Worm (Caenorhabditis elegans) whole organism, L4 larva: ENCODE measurements around the gene F57H12.5.

Source experiments
- D1046.2 ChIP-seq: fragments of 200-800 bp; sonication (Bioruptor generic); IDR thresholded peaks from 2 replicates; pipeline ENCODE4 v1.3.6; 2022; ENCODE audit warnings: missing genetic modification characterization, missing compliant biosample characterization
- F10B5.3 ChIP-seq: sonication (generic microtip); optimal IDR thresholded peaks from 2 replicates; lab custom pipeline; 2016; ENCODE audit warnings: mild to moderate bottlenecking, missing genetic modification characterization, missing compliant biosample characterization
- F49E8.2 ChIP-seq: sonication (generic microtip); optimal IDR thresholded peaks from 2 replicates; lab custom pipeline; 2016; ENCODE audit warnings: missing compliant biosample characterization, mild to moderate bottlenecking, missing genetic modification characterization, borderline replicate concordance
- T20F7.1 ChIP-seq: fragments of 200-800 bp; sonication (Bioruptor generic); optimal IDR thresholded peaks from 2 replicates; lab custom pipeline; 2018; ENCODE audit warnings: mild to moderate bottlenecking, missing genetic modification characterization, missing compliant biosample characterization
- Y105C5A.15 ChIP-seq: fragments of 200-800 bp; sonication (Bioruptor generic); IDR thresholded peaks from 2 replicates; pipeline ENCODE4 v1.3.6; 2022; ENCODE audit warnings: missing genetic modification characterization, missing compliant biosample characterization
- Y48G9A.11 ChIP-seq: fragments of 200-800 bp; sonication (Bioruptor generic); IDR thresholded peaks from 2 replicates; pipeline ENCODE4 v1.3.6; 2022; ENCODE audit warnings: missing genetic modification reagents, missing genetic modification characterization, missing compliant biosample characterization
- Y5F2A.4 ChIP-seq: fragments of 200-800 bp; sonication (Bioruptor generic); optimal IDR thresholded peaks from 2 replicates; lab custom pipeline; 2018; ENCODE audit warnings: mild to moderate bottlenecking, missing genetic modification characterization, missing compliant biosample characterization
- aha-1 ChIP-seq: fragments of 150-350 bp; peaks from one replicate; lab custom pipeline; 2014; ENCODE audit warnings: missing biosample characterization, missing genetic modification characterization
- aly-2 ChIP-seq: sonication (generic microtip); optimal IDR thresholded peaks from 2 replicates; lab custom pipeline; 2018; ENCODE audit warnings: missing biosample characterization, missing genetic modification characterization
- ama-1 ChIP-seq: fragments of 150-350 bp; optimal IDR thresholded peaks from 2 replicates; lab custom pipeline; 2014; ENCODE audit warnings: inconsistent platforms, mixed read lengths
- arid-1 ChIP-seq: fragments of 200-800 bp; sonication (Bioruptor generic); conservative IDR thresholded peaks from 2 replicates; pipeline ENCODE4 v1.3.6; 2022; ENCODE audit warnings: missing genetic modification reagents, missing genetic modification characterization, missing compliant biosample characterization
- attf-4 ChIP-seq: sonication (generic microtip); optimal IDR thresholded peaks from 3 replicates; lab custom pipeline; 2017; ENCODE audit warnings: missing biosample characterization, missing genetic modification characterization
- ceh-20 ChIP-seq: fragments of 200-800 bp; sonication (Bioruptor generic); IDR thresholded peaks from 2 replicates; pipeline ENCODE4 v1.3.6; 2022; ENCODE audit warnings: missing genetic modification reagents, missing genetic modification characterization, missing compliant biosample characterization
- ceh-32 ChIP-seq: sonication (generic microtip); optimal IDR thresholded peaks from 2 replicates; lab custom pipeline; 2016; ENCODE audit warnings: mild to moderate bottlenecking, missing genetic modification characterization, missing compliant biosample characterization; ENCODE audit not compliant: poor library complexity
- ces-1 ChIP-seq: fragments of 150-350 bp; sonication (generic microtip); optimal IDR thresholded peaks from 4 replicates; lab custom pipeline; 2014; ENCODE audit warnings: missing biosample characterization, missing genetic modification reagents, missing genetic modification characterization
- daf-19 ChIP-seq: fragments of 200-800 bp; sonication (Bioruptor generic); conservative IDR thresholded peaks from 2 replicates; pipeline ENCODE4 v1.3.6; 2022; ENCODE audit warnings: missing genetic modification characterization, missing compliant biosample characterization
- dmd-6 ChIP-seq: fragments of 200-800 bp; sonication (Bioruptor generic); IDR thresholded peaks from 2 replicates; pipeline ENCODE4 v1.3.6; 2022; ENCODE audit warnings: missing genetic modification reagents, missing genetic modification characterization, missing compliant biosample characterization
- dmd-9 ChIP-seq: fragments of 200-800 bp; sonication (Bioruptor generic); IDR thresholded peaks from 2 replicates; pipeline ENCODE4 v1.3.6; 2022; ENCODE audit warnings: missing genetic modification reagents, missing genetic modification characterization, missing compliant biosample characterization
- dpl-1 ChIP-seq: fragments of 150-350 bp; optimal IDR thresholded peaks from 2 replicates; lab custom pipeline; 2014; ENCODE audit warnings: missing biosample characterization, missing genetic modification reagents, missing genetic modification characterization
- duxl-1 ChIP-seq: sonication (generic microtip); optimal IDR thresholded peaks from 2 replicates; lab custom pipeline; 2016; ENCODE audit warnings: mild to moderate bottlenecking, missing genetic modification characterization, moderate library complexity, missing compliant biosample characterization; ENCODE audit not compliant: poor library complexity
- dve-1 ChIP-seq: sonication (generic microtip); optimal IDR thresholded peaks from 2 replicates; lab custom pipeline; 2017; ENCODE audit warnings: antibody characterized with exemption, mild to moderate bottlenecking, missing genetic modification characterization, missing compliant biosample characterization; ENCODE audit not compliant: insufficient read depth
- egl-43 ChIP-seq: fragments of 200-800 bp; sonication (Bioruptor generic); IDR thresholded peaks from 2 replicates; pipeline ENCODE4 v1.3.6; 2022; ENCODE audit warnings: missing genetic modification reagents, missing genetic modification characterization, missing compliant biosample characterization
- fkh-10 ChIP-seq: fragments of 150-350 bp; optimal IDR thresholded peaks from 2 replicates; lab custom pipeline; 2014; ENCODE audit warnings: missing biosample characterization, missing genetic modification reagents, missing genetic modification characterization
- hlh-11 ChIP-seq: fragments of 200-800 bp; sonication (Bioruptor generic); optimal IDR thresholded peaks from 2 replicates; lab custom pipeline; 2018; ENCODE audit warnings: mild to moderate bottlenecking, missing genetic modification characterization, missing compliant biosample characterization
- lim-7 ChIP-seq: fragments of 200-800 bp; sonication (Bioruptor generic); IDR thresholded peaks from 2 replicates; pipeline ENCODE4 v1.3.6; 2022; ENCODE audit warnings: missing genetic modification characterization, missing compliant biosample characterization
- lin-13 ChIP-seq: fragments of 150-350 bp; optimal IDR thresholded peaks from 2 replicates; lab custom pipeline; 2014; ENCODE audit warnings: missing biosample characterization, missing genetic modification reagents, missing genetic modification characterization
- lin-29 ChIP-seq: fragments of 200-800 bp; sonication (Bioruptor generic); IDR thresholded peaks from 2 replicates; pipeline ENCODE4 v1.3.6; 2022; ENCODE audit warnings: missing genetic modification reagents, missing genetic modification characterization, missing compliant biosample characterization
- lsy-2 ChIP-seq, 2 experiments: fragments of 150-350 bp in 1 of 2; sonication (generic microtip) in 1 of 2; optimal IDR thresholded peaks; 2 replicates each; lab custom pipeline; 2014 to 2017; ENCODE audit warnings: missing biosample characterization in 2 of 2, missing genetic modification characterization in 2 of 2
- madf-5 ChIP-seq, 2 experiments: fragments of 200-800 bp; sonication (Bioruptor generic); IDR thresholded peaks; 2 replicates each; pipeline ENCODE4 v1.3.6; 2022; ENCODE audit warnings: missing compliant biosample characterization in 2 of 2, missing genetic modification characterization in 2 of 2
- madf-9 ChIP-seq: fragments of 200-800 bp; sonication (Bioruptor generic); conservative IDR thresholded peaks from 2 replicates; pipeline ENCODE4 v1.3.6; 2022; ENCODE audit warnings: missing genetic modification reagents, missing genetic modification characterization, missing compliant biosample characterization
- mdl-1 ChIP-seq, 2 experiments: fragments of 150-350 bp in 1 of 2; sonication (generic microtip) in 1 of 2; optimal IDR thresholded peaks; 2 replicates each; lab custom pipeline; 2014 to 2017; ENCODE audit warnings: missing biosample characterization in 2 of 2, missing genetic modification characterization in 2 of 2
- mdt-29 ChIP-seq: fragments of 200-800 bp; sonication (Bioruptor generic); IDR thresholded peaks from 2 replicates; pipeline ENCODE4 v1.3.6; 2022; ENCODE audit warnings: missing genetic modification reagents, missing genetic modification characterization, missing compliant biosample characterization
- mep-1 ChIP-seq: fragments of 150-350 bp; sonication (generic microtip); optimal IDR thresholded peaks from 3 replicates; lab custom pipeline; 2014; ENCODE audit warnings: missing biosample characterization, missing genetic modification characterization
- mes-2 ChIP-seq: sonication (generic microtip); optimal IDR thresholded peaks from 2 replicates; lab custom pipeline; 2016; ENCODE audit warnings: missing genotype, mild to moderate bottlenecking, missing genetic modification characterization, missing compliant biosample characterization; ENCODE audit not compliant: poor library complexity, severe bottlenecking
- nhr-42 ChIP-seq: fragments of 200-800 bp; sonication (Bioruptor generic); IDR thresholded peaks from 2 replicates; pipeline ENCODE4 v1.3.6; 2022; ENCODE audit warnings: missing genetic modification characterization, missing compliant biosample characterization
- nhr-48 ChIP-seq: sonication (generic microtip); optimal IDR thresholded peaks from 2 replicates; lab custom pipeline; 2016; ENCODE audit warnings: mild to moderate bottlenecking, missing genetic modification characterization, missing compliant biosample characterization
- nhr-77 ChIP-seq: fragments of 150-350 bp; optimal IDR thresholded peaks from 2 replicates; lab custom pipeline; 2014; ENCODE audit warnings: missing biosample characterization, missing genetic modification characterization
- pqm-1 ChIP-seq: sonication (generic microtip); optimal IDR thresholded peaks from 2 replicates; lab custom pipeline; 2017; ENCODE audit warnings: missing biosample characterization, missing genetic modification characterization
- saeg-2 ChIP-seq: fragments of 200-800 bp; sonication (Bioruptor generic); IDR thresholded peaks from 2 replicates; pipeline ENCODE4 v1.3.6; 2022; ENCODE audit warnings: missing genetic modification reagents, missing genetic modification characterization, missing compliant biosample characterization
- set-16 ChIP-seq: fragments of 200-800 bp; sonication (Bioruptor generic); IDR thresholded peaks from 2 replicates; pipeline ENCODE4 v1.3.6; 2022; ENCODE audit warnings: missing genetic modification reagents, missing genetic modification characterization, missing compliant biosample characterization
- snpc-1.2 ChIP-seq: fragments of 200-800 bp; sonication (Bioruptor generic); IDR thresholded peaks from 2 replicates; pipeline ENCODE4 v1.3.6; 2022; ENCODE audit warnings: missing genetic modification reagents, missing genetic modification characterization, missing compliant biosample characterization
- tra-1 ChIP-seq: fragments of 200-800 bp; sonication (Bioruptor generic); IDR thresholded peaks from 2 replicates; pipeline ENCODE4 v1.3.6; 2022; ENCODE audit warnings: missing genetic modification reagents, missing genetic modification characterization, missing compliant biosample characterization
- vab-7 ChIP-seq: fragments of 200-800 bp; sonication (Bioruptor generic); IDR thresholded peaks from 2 replicates; pipeline ENCODE4 v1.3.6; 2022; ENCODE audit warnings: missing genetic modification reagents, missing genetic modification characterization, missing compliant biosample characterization
- zag-1 ChIP-seq: fragments of 150-350 bp; optimal IDR thresholded peaks from 2 replicates; lab custom pipeline; 2014; ENCODE audit warnings: missing biosample characterization, missing genetic modification characterization
- zfp-3 ChIP-seq: fragments of 200-800 bp; sonication (Bioruptor generic); conservative IDR thresholded peaks from 2 replicates; pipeline ENCODE4 v1.3.6; 2022; ENCODE audit warnings: missing genetic modification reagents, missing genetic modification characterization, missing compliant biosample characterization

F57H12.5 gene

DNA sequence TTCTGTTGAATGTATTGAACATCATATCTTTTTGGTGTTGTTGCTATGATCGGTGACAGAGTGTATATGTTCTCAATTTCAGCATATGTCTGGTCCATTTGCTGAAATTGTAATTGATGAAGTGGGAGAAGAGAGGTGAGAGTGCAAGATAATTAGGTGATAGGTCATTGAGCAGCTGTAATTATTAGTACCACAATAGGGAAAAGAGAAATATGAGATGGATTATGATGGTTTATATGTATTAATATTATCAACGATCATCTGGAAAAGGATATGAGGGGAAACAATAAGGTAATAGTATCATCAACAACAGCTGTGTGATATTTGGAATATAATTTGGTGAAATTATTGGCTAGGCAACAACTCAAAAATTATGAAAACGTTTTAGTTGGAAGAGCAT lies 45.2 kb downstream of the F57H12.5 start, which contains the start of gene Y42H9B.3:
Gene Y42H9B.3 (minus strand): TSS at position 101 of the 400 bp plus-strand sequence.
- no peak for TF ChIP-seq pqm-1
- no peak for TF ChIP-seq attf-4
- TF ChIP-seq tra-1 (GFP tag; lab: Robert Waterston, UW), result no peak
- no peak for TF ChIP-seq dve-1 (tag; lab: Kevin White, UChicago)
- no peak for TF ChIP-seq F49E8.2 (tag; lab: Kevin White, UChicago)
- TF ChIP-seq Y5F2A.4 (GFP tag; lab: Kevin White, UChicago), result no peak
- no peak for TF ChIP-seq nhr-77 (tag; lab: Kevin White, UChicago)
- TF ChIP-seq mep-1, result no peak
- no peak for TF ChIP-seq ces-1
- TF ChIP-seq zag-1 (tag; lab: Kevin White, UChicago), result no peak
- no peak for TF ChIP-seq fkh-10 (GFP tag; lab: Kevin White, UChicago)
- TF ChIP-seq hlh-11 (tag; lab: Kevin White, UChicago), result no peak
- no peak for TF ChIP-seq nhr-48 (tag; lab: Kevin White, UChicago)
- no peak for TF ChIP-seq dmd-6 (GFP tag; lab: Robert Waterston, UW)
- TF ChIP-seq T20F7.1 (GFP tag; lab: Kevin White, UChicago), result no peak
- TF ChIP-seq ama-1 (lab: Kevin White, UChicago), result no peak
- TF ChIP-seq mdl-1 (tag; optimal IDR thresholded peaks at IDR 0.05; lab: Kevin White, UChicago), result no peak
- TF ChIP-seq ceh-32 (tag; lab: Kevin White, UChicago), result no peak
- no peak for TF ChIP-seq F10B5.3 (tag; lab: Kevin White, UChicago)

DNA sequence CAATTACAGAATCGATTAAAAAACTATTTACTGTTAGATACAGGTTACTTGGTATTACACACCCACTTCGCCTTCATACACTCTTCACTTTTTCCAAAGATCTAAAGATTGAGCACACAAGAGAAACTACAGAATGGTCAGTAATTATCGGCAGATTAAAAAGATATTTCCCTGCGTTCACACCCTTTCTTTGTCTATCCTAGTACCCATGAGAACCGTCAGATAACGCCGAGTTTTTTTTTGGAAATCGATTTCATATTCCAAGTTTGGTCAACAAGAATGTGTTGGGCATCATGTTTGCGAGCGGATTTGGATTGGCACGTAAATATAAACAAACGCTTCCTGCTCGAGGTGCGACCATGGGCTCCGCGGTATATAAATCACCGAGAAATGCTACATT lies 46.7 kb downstream of the F57H12.5 start, which contains the start of gene C26B2.8:
Gene C26B2.8 (plus strand): TSS at position 301 of the 400 bp plus-strand sequence.
- TF ChIP-seq aha-1, result peak; percentile 64
- no peak for TF ChIP-seq aly-2 (tag; lab: Kevin White, UChicago)
- TF ChIP-seq Y105C5A.15 (GFP tag; lab: Robert Waterston, UW), result no peak
- TF ChIP-seq saeg-2, result no peak
- TF ChIP-seq, all 104 proteins: peak for 1

DNA sequence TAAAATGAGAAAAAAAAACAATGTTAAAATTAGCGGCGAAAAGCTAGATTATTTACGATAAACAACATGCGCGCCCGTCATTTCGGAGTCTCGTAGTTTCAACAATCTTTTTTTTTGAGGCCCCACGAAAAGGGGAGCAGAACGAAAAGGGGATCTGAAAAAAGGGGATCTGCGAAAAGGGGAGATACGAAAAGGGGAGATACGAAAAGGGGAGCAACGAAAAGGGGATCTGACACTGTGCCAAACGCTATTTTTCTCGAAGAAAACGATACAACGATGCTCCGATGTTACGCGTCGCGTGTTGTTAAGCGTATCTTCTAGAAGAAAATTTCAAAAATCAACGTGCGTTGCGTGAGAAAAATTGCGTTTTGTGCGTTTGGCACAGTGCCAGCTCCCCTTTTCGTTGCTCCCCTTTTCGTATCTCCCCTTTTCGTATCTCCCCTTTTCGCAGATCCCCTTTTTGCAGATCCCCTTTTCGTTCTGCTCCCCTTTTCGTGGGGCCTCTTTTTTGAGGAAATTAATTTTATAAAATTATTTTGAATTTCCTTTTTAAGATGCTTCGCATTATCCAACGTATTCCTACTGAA lies 48.7 kb downstream of the F57H12.5 start, which contains the start of gene C26B2.7:
Gene C26B2.7 (plus strand): TSS at position 549 of the 587 bp plus-strand sequence.
- peak; percentile 94 for TF ChIP-seq T20F7.1 (GFP tag; lab: Kevin White, UChicago)
- TF ChIP-seq Y48G9A.11, result peak; percentile 99
- peak; percentile 39 for TF ChIP-seq lin-13 (GFP tag; lab: Kevin White, UChicago)
- TF ChIP-seq dmd-9 (GFP tag; lab: Robert Waterston, UW), result peak; percentile 88
- TF ChIP-seq aha-1, result peak; percentile 68
- peak; percentile 69; the same call in 1 of the 2 replicates for TF ChIP-seq lim-7
- TF ChIP-seq fkh-10 (GFP tag; lab: Kevin White, UChicago), result peak; percentile 11
- TF ChIP-seq egl-43 (GFP tag; lab: Robert Waterston, UW), result peak; percentile 67; the same call in 1 of the 2 replicates
- 0 out of 2 replicates have a peak, but pooled peaks have one; percentile 16 for TF ChIP-seq daf-19 (GFP tag; lab: Robert Waterston, UW)
- peak in 1 of 2 experiments; percentile 89; a peak in 2 of 4 replicates for TF ChIP-seq madf-5 (GFP tag; IDR thresholded peaks at IDR 0.05; lab: Robert Waterston, UW)
- TF ChIP-seq snpc-1.2 (GFP tag; lab: Robert Waterston, UW), result peak; percentile 76
- TF ChIP-seq duxl-1, result peak; percentile 20
- TF ChIP-seq arid-1, result peak; percentile 66
- TF ChIP-seq D1046.2 (GFP tag; lab: Robert Waterston, UW), result peak; percentile 76
- peak; percentile 70; the same call in 1 of the 2 replicates for TF ChIP-seq madf-9
- TF ChIP-seq tra-1 (GFP tag; lab: Robert Waterston, UW), result 0 out of 2 replicates have a peak, but pooled peaks have one; percentile 53
- peak; percentile 85 for TF ChIP-seq vab-7
- peak; percentile 6; the same call in 1 of the 2 replicates for TF ChIP-seq mdt-29
- peak; percentile 30; the same call in 1 of the 2 replicates for TF ChIP-seq set-16
- TF ChIP-seq mep-1, result peak; percentile 78
- peak; percentile 74 for TF ChIP-seq dpl-1 (GFP tag; lab: Kevin White, UChicago)
- TF ChIP-seq zfp-3, result peak; percentile 71; the same call in 1 of the 2 replicates
- TF ChIP-seq nhr-42, result peak; percentile 62; the same call in 1 of the 2 replicates
- peak; percentile 72; the same call in 1 of the 2 replicates for TF ChIP-seq ceh-20 (GFP tag; lab: Robert Waterston, UW)
- 0 out of 2 replicates have a peak, but pooled peaks have one; percentile 31 for TF ChIP-seq lin-29 (GFP tag; lab: Robert Waterston, UW)
- peak; percentile 96 for TF ChIP-seq mes-2 (tag; lab: Kevin White, UChicago)
- peak; percentile 59 to 63 for TF ChIP-seq lsy-2 (tag; optimal IDR thresholded peaks at IDR 0.05; lab: Kevin White, UChicago)
